Worm (Caenorhabditis elegans) whole organism, mixed stage, embryonic: Measurements from ENCODE around the gene arid-1.

Experiments
- blmp-1 ChIP-seq: fragments of 150-350 bp; optimal IDR thresholded peaks from 2 replicates; lab custom pipeline; 2014; ENCODE audit warnings: missing biosample characterization, missing genetic modification characterization
- lsy-2 ChIP-seq: fragments of 150-350 bp; optimal IDR thresholded peaks from 2 replicates; lab custom pipeline; 2014; ENCODE audit warnings: missing biosample characterization, missing genetic modification characterization
- nhr-28 ChIP-seq: fragments of 150-350 bp; optimal IDR thresholded peaks from 2 replicates; lab custom pipeline; 2014; ENCODE audit warnings: missing biosample characterization, missing genetic modification characterization
- nhr-76 ChIP-seq: sonication (generic microtip); optimal IDR thresholded peaks from 2 replicates; lab custom pipeline; 2017; ENCODE audit warnings: missing biosample characterization, missing genetic modification characterization
- pha-4 ChIP-seq: fragments of 150-350 bp; optimal IDR thresholded peaks from 2 replicates; lab custom pipeline; 2018; ENCODE audit warnings: missing biosample characterization, missing genetic modification reagents, missing genetic modification characterization
- snpc-4 ChIP-seq: fragments of 150-350 bp; optimal IDR thresholded peaks from 2 replicates; lab custom pipeline; 2014; ENCODE audit warnings: missing biosample characterization, missing genetic modification characterization
- sptf-1 ChIP-seq: sonication (generic microtip); optimal IDR thresholded peaks from 2 replicates; lab custom pipeline; 2017; ENCODE audit warnings: mild to moderate bottlenecking, missing genetic modification characterization, moderate library complexity, missing compliant biosample characterization
- unc-62 ChIP-seq: fragments of 150-350 bp; optimal IDR thresholded peaks from 2 replicates; lab custom pipeline; 2014; ENCODE audit warnings: missing biosample characterization, missing genetic modification reagents, missing genetic modification characterization

DNA sequence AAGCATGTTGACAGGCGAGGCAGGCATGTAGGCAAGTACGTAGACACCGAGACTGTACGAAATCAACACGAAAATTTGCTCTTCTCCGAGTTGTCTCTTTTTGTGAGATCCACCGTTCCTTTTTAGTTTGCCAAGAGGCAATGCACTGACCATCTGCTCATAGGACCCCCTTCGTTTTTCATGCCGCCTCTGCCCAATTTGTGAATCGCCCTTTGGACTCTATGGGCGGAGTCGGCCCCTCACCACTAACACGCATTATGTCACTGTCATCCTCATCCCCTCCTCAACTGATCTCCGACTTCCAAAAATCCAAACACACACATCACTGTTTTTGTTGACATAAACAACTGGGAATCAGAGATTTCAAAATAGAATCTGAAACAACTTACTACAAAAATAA, 32.1 kb upstream of the arid-1 start:
- TF ChIP-seq nhr-28 (tag; lab: Kevin White, UChicago) (no peak), pha-4 (tag; lab: Kevin White, UChicago) (no peak), unc-62 (GFP tag; lab: Kevin White, UChicago) (no peak), nhr-76 (tag; lab: Kevin White, UChicago) (no peak), snpc-4 (tag; lab: Kevin White, UChicago) (no peak), sptf-1 (tag; lab: Kevin White, UChicago) (no peak), lsy-2 (tag; lab: Kevin White, UChicago) (no peak), blmp-1 (tag; lab: Kevin White, UChicago) (no peak)
